Fruit fly (Drosophila melanogaster): ENCODE results near the gene Lint-O.

The Lint-O gene

dm6 chrX:2663416-2663815, 35.1 kb upstream of the Lint-O start (continued):
- no peak for TF ChIP-seq dmrt99B (tag; optimal IDR thresholded peaks at IDR 0.05)
- TF ChIP-seq chinmo (GFP tag; IDR thresholded peaks at IDR 0.05; ENCODE audit: partially characterized antibody): no peak
- TF ChIP-seq Sry-β (GFP tag; optimal IDR thresholded peaks at IDR 0.05): no peak
- no peak for TF ChIP-seq tin (GFP tag; optimal IDR thresholded peaks at IDR 0.05)
- TF ChIP-seq CG12299 (tag; optimal IDR thresholded peaks at IDR 0.05): peak; percentile 4
- no peak for TF ChIP-seq lbe (GFP tag; optimal IDR thresholded peaks at IDR 0.05)
- TF ChIP-seq Ada2b (GFP tag; IDR thresholded peaks at IDR 0.05): no peak
- TF ChIP-seq CG17568 (GFP tag; optimal IDR thresholded peaks at IDR 0.05): peak; percentile 16
- no peak for TF ChIP-seq az2 (GFP tag; optimal IDR thresholded peaks at IDR 0.05)
- no peak for TF ChIP-seq pita (GFP tag; optimal IDR thresholded peaks at IDR 0.05)
- no peak for TF ChIP-seq CG12744 (GFP tag; optimal IDR thresholded peaks at IDR 0.05)
- no peak for TF ChIP-seq CG4404 (GFP tag; IDR thresholded peaks at IDR 0.05)
- no peak for TF ChIP-seq ci (GFP tag; IDR thresholded peaks at IDR 0.05)
- peak; percentile 30 for TF ChIP-seq schlank (tag; optimal IDR thresholded peaks at IDR 0.05)
- no peak for TF ChIP-seq Six4 (GFP tag; optimal IDR thresholded peaks at IDR 0.05)
- TF ChIP-seq CG2120 (GFP tag; optimal IDR thresholded peaks at IDR 0.05): peak; percentile 2
- no peak for TF ChIP-seq CG7271 (tag; optimal IDR thresholded peaks at IDR 0.05)
- no peak for TF ChIP-seq crc (GFP tag; optimal IDR thresholded peaks at IDR 0.05)
- TF ChIP-seq Mes4 (GFP tag; optimal IDR thresholded peaks at IDR 0.05): no peak
- TF ChIP-seq zf30C (GFP tag; optimal IDR thresholded peaks at IDR 0.05): no peak
- TF ChIP-seq Eip74EF (GFP tag; optimal IDR thresholded peaks at IDR 0.05): no peak
- peak; percentile 50 for TF ChIP-seq Hmr (GFP tag; optimal IDR thresholded peaks at IDR 0.05)
- no peak for TF ChIP-seq CG16813 (GFP tag; IDR thresholded peaks at IDR 0.05; ENCODE audit: partially characterized antibody)
- peak in 1 of 2 experiments; percentile 2 for TF ChIP-seq eve (GFP tag; optimal IDR thresholded peaks at IDR 0.05)
- TF ChIP-seq CG12942 (GFP tag; optimal IDR thresholded peaks at IDR 0.05): no peak
- no peak for TF ChIP-seq CG17328 (GFP tag; IDR thresholded peaks at IDR 0.05)
- no peak for TF ChIP-seq Xrp1 (GFP tag; IDR thresholded peaks at IDR 0.05)

dm6 chrX:2677024-2677589, 21.4 kb upstream of the Lint-O start:
- TF ChIP-seq odd (GFP tag; optimal IDR thresholded peaks at IDR 0.05) (no peak), Med (GFP tag) (peak; percentile 79), bowl (GFP tag; IDR thresholded peaks at IDR 0.05) (no peak), Abd-B (GFP tag; optimal IDR thresholded peaks at IDR 0.05) (no peak), Ets97D (GFP tag; optimal IDR thresholded peaks at IDR 0.05) (peak; percentile 14), Dfd (GFP tag; optimal IDR thresholded peaks at IDR 0.05) (peak in 1 of 2 experiments; percentile 51), sens (GFP tag) (peak; percentile 32), nom (GFP tag; optimal IDR thresholded peaks at IDR 0.05) (peak; percentile 11), cg (GFP tag; optimal IDR thresholded peaks at IDR 0.05) (peak; percentile 35), Ets65A (GFP tag) (peak; percentile 54), CG5953 (GFP tag; IDR thresholded peaks at IDR 0.05) (no peak)

- peak; percentile 60; the same call in 1 of the 2 replicates for TF ChIP-seq CG32767 (GFP tag; IDR thresholded peaks at IDR 0.05)
- TF ChIP-seq Neu2 (GFP tag; optimal IDR thresholded peaks at IDR 0.05; ENCODE audit: borderline replicate concordance): no peak
- TF ChIP-seq Sox100B (GFP tag; optimal IDR thresholded peaks at IDR 0.05): no peak
- peak; percentile 84 for TF ChIP-seq Nf-YB (GFP tag; optimal IDR thresholded peaks at IDR 0.05)
- no peak for TF ChIP-seq HmgD (GFP tag; optimal IDR thresholded peaks at IDR 0.05)
- no peak for TF ChIP-seq CG18619 (GFP tag; optimal IDR thresholded peaks at IDR 0.05)
- no peak for TF ChIP-seq CG7372 (GFP tag; IDR thresholded peaks at IDR 0.05)
- no peak for TF ChIP-seq tap (tag; optimal IDR thresholded peaks at IDR 0.05)
- TF ChIP-seq Rfx (GFP tag; IDR thresholded peaks at IDR 0.05): no peak
- no peak for TF ChIP-seq CG1602 (GFP tag; optimal IDR thresholded peaks at IDR 0.05)
- TF ChIP-seq CG10979 (tag; optimal IDR thresholded peaks at IDR 0.05): no peak
- no peak for TF ChIP-seq sd (tag; optimal IDR thresholded peaks at IDR 0.05)
- TF ChIP-seq Oaz (GFP tag; IDR thresholded peaks at IDR 0.05): no peak
- TF ChIP-seq scrt (GFP tag; optimal IDR thresholded peaks at IDR 0.05): no peak
Observed at dm6 chrX:2681601-2682000, 16.9 kb upstream of the Lint-O start, which contains the start of gene HLH3B. Gene HLH3B (minus strand): TSS chrX:2681723.
